Worm (Caenorhabditis elegans) whole organism, midembryonic: Measurements from ENCODE around the gene col-158.

Experiments
- T22C8.4 ChIP-seq: fragments of 200-800 bp; sonication (Bioruptor generic); IDR thresholded peaks from 2 replicates; pipeline ENCODE4 v1.3.6; 2022; ENCODE audit warnings: missing genetic modification characterization, missing compliant biosample characterization
- cog-1 ChIP-seq: sonication (generic microtip); optimal IDR thresholded peaks from 2 replicates; lab custom pipeline; 2016; ENCODE audit warnings: missing genetic modification characterization, missing compliant biosample characterization
- flt-1 ChIP-seq: fragments of 200-800 bp; sonication (Bioruptor generic); IDR thresholded peaks from 2 replicates; pipeline ENCODE4 v1.3.6; 2022; ENCODE audit warnings: missing genetic modification characterization, missing compliant biosample characterization
- klf-2 ChIP-seq: fragments of 200-800 bp; sonication (Bioruptor generic); conservative IDR thresholded peaks from 2 replicates; pipeline ENCODE4 v1.3.6; 2022; ENCODE audit warnings: missing genetic modification reagents, missing genetic modification characterization, missing compliant biosample characterization
- med-1 ChIP-seq: sonication (generic microtip); optimal IDR thresholded peaks from 2 replicates; lab custom pipeline; 2017; ENCODE audit warnings: missing genetic modification characterization, mild to moderate bottlenecking, missing compliant biosample characterization, antibody characterized with exemption, missing genetic modification reagents; ENCODE audit not compliant: insufficient read depth
- ref-1 ChIP-seq: fragments of 200-800 bp; sonication (Bioruptor generic); conservative IDR thresholded peaks from 2 replicates; pipeline ENCODE4 v1.3.6; 2022; ENCODE audit warnings: missing genetic modification reagents, missing genetic modification characterization, missing compliant biosample characterization
- ztf-23 ChIP-seq: fragments of 200-800 bp; sonication (Bioruptor generic); IDR thresholded peaks from 2 replicates; pipeline ENCODE4 v1.3.6; 2022; ENCODE audit warnings: missing genetic modification reagents, missing genetic modification characterization, missing compliant biosample characterization
- ztf-29 ChIP-seq: fragments of 200-800 bp; sonication (Bioruptor generic); IDR thresholded peaks from 2 replicates; pipeline ENCODE4 v1.3.6; 2022; ENCODE audit warnings: missing genetic modification reagents, missing genetic modification characterization, missing compliant biosample characterization

DNA sequence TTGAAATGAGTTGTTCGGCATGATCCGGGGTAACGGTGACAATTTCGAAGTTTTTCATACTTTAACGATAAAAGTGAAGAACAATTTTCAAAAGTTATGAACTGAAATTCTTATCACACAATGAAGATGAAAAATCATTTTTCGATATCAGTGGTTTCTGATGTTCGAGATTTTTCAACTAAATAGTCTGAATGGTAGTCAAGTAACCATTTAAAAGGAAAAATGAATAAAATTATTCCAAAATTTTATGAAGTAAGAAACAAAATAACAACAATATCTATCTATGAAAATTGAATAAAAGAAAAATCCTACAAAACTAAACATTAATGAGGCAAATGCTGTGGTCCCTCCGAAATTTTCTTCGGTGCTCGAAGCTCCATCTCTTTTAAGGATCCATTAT, 3.7 kb upstream of the col-158 start, which contains the start of gene D2023.4:
- no peak for TF ChIP-seq klf-2 (GFP tag; lab: Robert Waterston, UW)
- TF ChIP-seq T22C8.4 (GFP tag; lab: Robert Waterston, UW), result no peak
- TF ChIP-seq cog-1 (tag; lab: Kevin White, UChicago), result no peak
- TF ChIP-seq ref-1 (GFP tag; lab: Robert Waterston, UW), result no peak
- TF ChIP-seq flt-1, result no peak
- no peak for TF ChIP-seq ztf-29 (GFP tag; lab: Robert Waterston, UW)
- TF ChIP-seq med-1 (GFP tag; lab: Kevin White, UChicago), result no peak
- no peak for TF ChIP-seq ztf-23 (GFP tag; lab: Robert Waterston, UW)
